Worm (Caenorhabditis elegans) whole organism, mixed stage, embryonic: ENCODE measurements around the gene F37C12.10.

Source experiments
- lsy-2 ChIP-seq: fragments of 150-350 bp; optimal IDR thresholded peaks from 2 replicates; lab custom pipeline; 2014; ENCODE audit warnings: missing biosample characterization, missing genetic modification characterization
- nhr-28 ChIP-seq: fragments of 150-350 bp; optimal IDR thresholded peaks from 2 replicates; lab custom pipeline; 2014; ENCODE audit warnings: missing biosample characterization, missing genetic modification characterization

DNA sequence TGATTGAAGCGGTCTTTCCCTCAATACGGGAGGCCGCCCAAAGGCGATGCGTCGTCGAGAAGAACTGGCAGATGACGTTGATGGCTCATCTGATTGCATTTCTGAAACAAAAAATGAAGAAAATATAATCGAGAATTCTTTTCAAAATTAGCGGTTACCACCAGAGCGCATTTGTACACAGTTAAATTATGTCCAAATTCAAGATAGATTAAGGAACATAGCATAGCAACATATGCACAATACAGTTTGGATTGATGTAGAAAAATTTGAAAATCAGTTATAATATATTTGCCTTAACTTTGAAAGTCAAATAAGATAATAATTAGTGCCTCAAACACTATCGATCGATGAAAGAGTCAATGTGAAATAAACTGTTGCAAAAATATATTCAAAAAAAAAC is 41.5 kb upstream of the F37C12.10 start, which contains the start of gene R151.8:
- no peak for TF ChIP-seq nhr-28 (tag; lab: Kevin White, UChicago)
- TF ChIP-seq lsy-2 (tag; lab: Kevin White, UChicago) = no peak
